Worm (Caenorhabditis elegans) whole organism, mixed stage, embryonic: ENCODE measurements around the gene acy-3.

Source experiments
- blmp-1 ChIP-seq: fragments of 150-350 bp; optimal IDR thresholded peaks from 2 replicates; lab custom pipeline; 2014; ENCODE audit warnings: missing biosample characterization, missing genetic modification characterization
- nhr-2 ChIP-seq: fragments of 150-350 bp; optimal IDR thresholded peaks from 2 replicates; lab custom pipeline; 2014; ENCODE audit warnings: missing biosample characterization, missing genetic modification characterization

- no peak for TF ChIP-seq nhr-2 (tag; lab: Kevin White, UChicago)
- TF ChIP-seq blmp-1 (tag; lab: Kevin White, UChicago): no peak
Observed at ce11 chrIII:3729520-3729919, 56.8 kb downstream of the acy-3 start, which contains the start of gene F34D10.9.
